Fruit fly (Drosophila melanogaster) whole organism, wandering third instar larva: ENCODE data around the gene CG17917.

Source experiments
- CG32264 ChIP-seq: fragments of 200-800 bp; sonication (Bioruptor generic); optimal IDR thresholded peaks from 2 replicates; lab custom pipeline; 2016; ENCODE audit warnings: missing biosample characterization, missing genetic modification characterization
- CrebA ChIP-seq: fragments of 200-800 bp; sonication (Bioruptor generic); optimal IDR thresholded peaks from 2 replicates; lab custom pipeline; 2016; ENCODE audit warnings: missing biosample characterization, mild to moderate bottlenecking, missing genetic modification characterization, borderline replicate concordance
- Hr83 ChIP-seq: fragments of 200-300 bp; sonication (Bioruptor generic); optimal IDR thresholded peaks from 2 replicates; lab custom pipeline; 2016; ENCODE audit warnings: missing biosample characterization, mild to moderate bottlenecking, missing genetic modification characterization, moderate library complexity; ENCODE audit not compliant: poor library complexity, severe bottlenecking
- OdsH ChIP-seq: fragments of 200-800 bp; sonication (Bioruptor generic); optimal IDR thresholded peaks from 2 replicates; lab custom pipeline; 2016; ENCODE audit warnings: missing biosample characterization, mild to moderate bottlenecking, missing genetic modification characterization
- dl ChIP-seq, 2 experiments: fragments of 175-275, 200-275 bp in 1 of 2; fragments of 200-275 bp in 1 of 2; sonication (Bioruptor generic); optimal IDR thresholded peaks; lab custom pipeline; 2018; ENCODE audit warnings: mild to moderate bottlenecking in 2 of 2, missing biosample characterization in 2 of 2, missing genetic modification characterization in 2 of 2, moderate library complexity in 2 of 2; ENCODE audit not compliant: partially characterized antibody in 2 of 2, insufficient read depth in 1 of 2
- foxo ChIP-seq, 2 experiments: fragments of 200-800 bp; sonication (Bioruptor generic); optimal IDR thresholded peaks; 2 replicates in 1 of 2; 3 replicates in 1 of 2; lab custom pipeline; 2016 to 2017; ENCODE audit warnings: missing biosample characterization in 2 of 2, missing genetic modification characterization in 2 of 2
- fru ChIP-seq: fragments of 200-800 bp; sonication (Bioruptor generic); optimal IDR thresholded peaks from 3 replicates; lab custom pipeline; 2016; ENCODE audit warnings: missing biosample characterization, mild to moderate bottlenecking, missing genetic modification characterization

dm6 chr3R:6298828-6299227 is 42.9 kb upstream of the CG17917 start, which contains the start of gene Osi14:
- TF ChIP-seq fru (GFP tag; lab: Kevin White, UChicago) = no peak
- no peak for TF ChIP-seq CG32264 (GFP tag; lab: Kevin White, UChicago)
- no peak for TF ChIP-seq CrebA (GFP tag; lab: Kevin White, UChicago)
- TF ChIP-seq OdsH = no peak
- TF ChIP-seq Hr83 (GFP tag; lab: Kevin White, UChicago) = no peak
- no peak for TF ChIP-seq foxo (GFP tag; optimal IDR thresholded peaks at IDR 0.05; lab: Kevin White, UChicago)
- no peak for TF ChIP-seq dl (GFP tag; optimal IDR thresholded peaks at IDR 0.05; lab: Kevin White, UChicago; ENCODE audit: insufficient read depth in 1 of 2, partially characterized antibody in 2 of 2)
